Fruit fly (Drosophila melanogaster) whole organism: ENCODE measurements around the gene Cog7.
"Not testable (repeated sequence)": the region's sequence is repeated elsewhere in the genome, so short reads cannot be mapped to it uniquely, and the experiment has no call there.

Experiments
- CG8478 ChIP-seq: fragments of >200 bp; optimal IDR thresholded peaks from 2 replicates; lab custom pipeline; 2018; ENCODE audit warnings: inconsistent platforms
- Dll ChIP-seq: fragments of >200 bp; optimal IDR thresholded peaks from 2 replicates; lab custom pipeline; 2017
- EcR ChIP-seq, 2 experiments: fragments of >200 bp; optimal IDR thresholded peaks; 2 replicates each; lab custom pipeline; 2017; ENCODE audit warnings: missing biosample characterization in 2 of 2, missing genetic modification characterization in 2 of 2, missing genetic modification reagents in 2 of 2
- pan ChIP-seq: fragments of >200 bp; optimal IDR thresholded peaks from 2 replicates; lab custom pipeline; 2017
- psq ChIP-seq: fragments of >200 bp; optimal IDR thresholded peaks from 2 replicates; lab custom pipeline; 2017
- usp ChIP-seq: fragments of >200 bp; optimal IDR thresholded peaks from 2 replicates; lab custom pipeline; 2017; ENCODE audit warnings: missing biosample characterization, missing genetic modification characterization, mixed read lengths

The Cog7 gene

DNA sequence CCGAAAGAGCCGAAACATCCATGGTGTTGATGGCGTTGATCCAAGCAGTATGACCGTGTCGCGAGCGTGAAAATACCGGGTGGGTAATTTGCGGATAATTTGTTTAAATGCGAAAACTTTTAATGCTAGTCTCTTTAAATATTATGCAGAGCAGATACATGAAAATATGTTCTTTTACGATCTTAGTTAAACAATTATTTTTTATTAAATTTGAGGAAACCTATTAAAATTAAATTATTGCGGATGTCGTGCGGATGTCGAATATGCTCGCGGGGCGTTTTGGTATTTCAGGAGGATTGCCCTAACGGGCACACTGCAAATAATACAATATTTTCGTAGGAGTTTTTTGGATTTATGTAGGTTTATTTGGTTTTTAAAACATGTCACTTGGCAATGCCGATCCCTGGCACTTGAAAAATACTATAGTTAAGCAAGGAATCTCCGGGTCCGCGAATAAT lies at the start of gene Cog7, which contains the start of the genes CG42557 and CG42558:
Cog7 (minus strand) TSS at position 51 of the 458 bp plus-strand sequence.
CG42557 (plus strand) TSS at position 281 of the 458 bp plus-strand sequence.
CG42558 (plus strand) TSS at position 281 of the 458 bp plus-strand sequence.
- no peak for TF ChIP-seq psq (lab: Kevin White, UChicago)
- no peak for TF ChIP-seq Dll (lab: Kevin White, UChicago)
- no peak for TF ChIP-seq CG8478 (lab: Kevin White, UChicago)
- no peak for TF ChIP-seq EcR (GFP tag; optimal IDR thresholded peaks at IDR 0.05; lab: Kevin White, UChicago)
- no peak for TF ChIP-seq pan (lab: Kevin White, UChicago)
- no peak for TF ChIP-seq usp (GFP tag; lab: Kevin White, UChicago)

DNA sequence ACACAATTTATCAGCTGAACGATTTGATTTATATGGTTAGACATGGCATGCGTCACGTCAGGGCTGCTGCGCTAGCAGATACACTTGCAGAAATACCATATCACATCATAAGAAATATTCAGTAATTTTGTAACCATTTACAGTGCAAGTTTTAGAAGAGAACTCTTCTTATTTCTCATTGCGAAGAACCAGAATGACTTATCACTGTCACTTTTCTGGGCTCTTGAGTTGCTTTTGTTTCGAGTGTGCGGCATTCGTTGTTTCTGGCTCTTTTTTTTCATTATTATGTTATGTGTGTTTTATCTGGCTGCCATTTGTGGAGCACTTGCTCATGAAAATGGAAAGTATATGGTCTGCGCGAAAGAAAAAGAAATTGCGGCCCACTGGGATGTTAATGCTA lies 49.2 kb upstream of the Cog7 start:
- no peak for TF ChIP-seq psq (lab: Kevin White, UChicago)
- TF ChIP-seq pan (lab: Kevin White, UChicago): no peak
- TF ChIP-seq EcR (GFP tag; optimal IDR thresholded peaks at IDR 0.05; lab: Kevin White, UChicago): no peak
- TF ChIP-seq Dll (lab: Kevin White, UChicago): no peak
- TF ChIP-seq CG8478 (lab: Kevin White, UChicago): no peak
- no peak for TF ChIP-seq usp (GFP tag; lab: Kevin White, UChicago)

DNA sequence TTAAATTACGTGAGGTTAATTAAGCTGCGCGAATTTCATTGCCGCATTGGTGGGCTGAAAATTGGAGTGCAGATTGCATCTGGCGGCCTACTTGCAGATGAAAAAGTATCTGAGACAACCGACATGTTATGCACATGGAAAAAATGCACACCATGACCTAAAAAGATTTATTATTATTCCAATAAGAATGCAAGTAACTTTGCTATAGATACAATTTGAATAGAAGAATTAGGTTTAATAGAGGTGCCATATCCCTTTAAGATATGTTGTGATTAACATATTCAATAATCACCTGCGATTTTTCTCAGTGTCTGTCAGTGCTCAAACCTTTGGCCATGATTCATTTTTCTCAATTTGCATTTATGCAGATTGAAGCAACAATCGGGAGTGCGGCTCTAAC lies 48.6 kb upstream of the Cog7 start:
- TF ChIP-seq psq (lab: Kevin White, UChicago): no peak
- no peak for TF ChIP-seq usp (GFP tag; lab: Kevin White, UChicago)
- TF ChIP-seq CG8478 (lab: Kevin White, UChicago): no peak
- no peak for TF ChIP-seq Dll (lab: Kevin White, UChicago)
- TF ChIP-seq EcR (GFP tag; optimal IDR thresholded peaks at IDR 0.05; lab: Kevin White, UChicago): no peak
- no peak for TF ChIP-seq pan (lab: Kevin White, UChicago)

DNA sequence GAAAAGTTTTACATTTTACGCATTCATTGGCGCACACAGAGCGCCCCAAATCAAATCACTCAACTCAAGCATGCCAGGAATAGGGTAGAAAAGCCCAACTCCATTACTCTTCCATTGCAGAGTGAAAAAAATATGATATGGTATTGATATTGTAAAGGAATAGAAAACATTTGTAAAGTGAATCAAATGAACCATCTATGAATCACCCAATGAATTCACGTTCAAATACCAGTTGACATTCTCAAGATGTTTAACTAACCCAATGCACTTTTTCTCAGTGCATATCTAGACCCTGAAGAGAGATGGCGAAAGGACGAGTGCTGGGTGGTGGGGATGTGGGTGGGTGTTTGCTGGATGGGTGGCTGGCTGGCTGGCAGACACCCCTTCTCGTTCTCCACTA lies 45.7 kb upstream of the Cog7 start:
- TF ChIP-seq usp (GFP tag; lab: Kevin White, UChicago) (no peak), pan (lab: Kevin White, UChicago) (no peak)

DNA sequence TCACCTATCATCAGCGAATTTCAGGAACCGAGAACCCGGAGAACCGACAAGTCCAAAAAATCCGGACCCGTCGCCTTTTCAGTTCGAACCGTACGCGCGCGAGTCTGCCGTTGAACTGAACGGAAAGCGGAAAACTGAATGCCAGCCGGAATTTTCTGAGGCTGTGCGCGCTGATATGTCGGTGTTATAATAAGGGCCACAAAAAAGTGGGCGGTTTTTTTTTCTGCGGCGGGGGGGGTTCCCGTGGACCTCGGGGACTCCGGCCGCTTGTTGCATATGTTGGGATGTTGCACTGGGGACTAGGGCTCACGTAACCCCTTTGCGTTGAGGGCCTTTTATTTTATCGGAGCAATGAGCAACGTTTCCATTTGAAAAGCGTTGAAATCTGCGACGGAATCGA lies 36.5 kb upstream of the Cog7 start, which contains the start of gene TkR99D:
TkR99D (minus strand) TSS at position 101 of the 400 bp plus-strand sequence.
- TF ChIP-seq EcR (GFP tag; optimal IDR thresholded peaks at IDR 0.05; lab: Kevin White, UChicago) (no peak), pan (lab: Kevin White, UChicago) (no peak), psq (lab: Kevin White, UChicago) (no peak)

DNA sequence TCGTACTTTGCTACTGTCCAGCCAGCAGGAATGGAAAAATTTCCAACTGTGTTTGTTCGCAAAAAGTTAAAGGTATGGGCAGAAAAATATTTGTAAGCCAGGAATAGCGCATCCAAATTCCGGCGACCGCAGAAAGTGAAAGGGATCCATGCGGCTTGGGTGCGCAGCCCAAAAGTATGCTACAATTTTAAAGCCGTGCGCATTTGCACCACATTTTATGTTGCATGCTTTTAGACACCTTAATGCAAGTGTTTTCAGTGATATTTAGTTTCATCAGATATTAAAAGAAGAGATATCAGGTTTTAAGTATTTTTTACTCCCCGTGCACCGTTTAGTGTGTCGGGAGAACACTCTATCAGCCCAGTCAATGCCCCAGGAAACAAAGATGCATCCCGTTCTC lies 30.2 kb upstream of the Cog7 start:
- TF ChIP-seq usp (GFP tag; lab: Kevin White, UChicago) (no peak), EcR (GFP tag; optimal IDR thresholded peaks at IDR 0.05; lab: Kevin White, UChicago) (no peak), pan (lab: Kevin White, UChicago) (no peak), Dll (lab: Kevin White, UChicago) (no peak), CG8478 (lab: Kevin White, UChicago) (no peak), psq (lab: Kevin White, UChicago) (no peak)

DNA sequence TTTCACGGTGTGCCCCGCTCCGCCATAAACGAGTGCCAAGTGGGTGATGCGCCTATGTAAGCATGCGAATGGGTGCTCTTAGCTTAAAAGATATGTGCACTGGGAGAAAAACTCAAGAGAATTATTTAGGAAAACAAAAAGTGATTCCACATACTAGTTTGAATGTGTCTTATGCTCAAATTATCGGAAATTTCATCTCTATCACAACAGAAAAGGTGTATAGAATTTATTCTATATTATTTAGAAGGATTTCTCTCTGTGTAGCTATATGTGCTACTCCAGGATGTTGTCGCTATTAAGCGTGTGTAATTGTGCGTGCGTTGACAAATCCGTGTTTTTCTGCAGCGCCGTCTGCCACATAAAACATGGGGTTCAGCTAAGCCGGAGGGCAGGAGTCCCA lies 26.5 kb upstream of the Cog7 start:
- TF ChIP-seq pan (lab: Kevin White, UChicago) (no peak), EcR (GFP tag; optimal IDR thresholded peaks at IDR 0.05; lab: Kevin White, UChicago) (no peak), CG8478 (lab: Kevin White, UChicago) (no peak), psq (lab: Kevin White, UChicago) (no peak), Dll (lab: Kevin White, UChicago) (no peak), usp (GFP tag; lab: Kevin White, UChicago) (no peak)

DNA sequence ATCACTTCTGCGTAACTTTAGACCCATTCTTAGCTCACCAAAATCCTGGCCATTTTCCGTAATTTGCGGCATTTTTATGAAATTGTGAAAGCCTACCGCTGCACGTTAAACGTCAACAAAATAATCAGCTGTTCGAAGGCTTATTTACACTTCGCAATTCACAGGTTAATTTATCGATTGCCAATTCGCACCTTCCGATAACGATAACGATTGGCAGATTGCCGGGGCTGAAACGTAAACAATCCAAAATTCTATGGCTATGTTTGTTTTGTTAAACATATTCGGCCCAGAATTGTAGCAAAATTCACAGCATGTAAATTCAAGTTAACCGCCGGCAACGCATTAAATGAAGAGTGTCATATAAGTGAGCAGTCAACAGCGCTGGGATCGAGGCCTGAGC lies 2.9 kb upstream of the Cog7 start, which contains the start of the genes eIF2Balpha and Vps13B:
eIF2Balpha (minus strand) TSS at position 133 of the 400 bp plus-strand sequence.
Vps13B (plus strand) TSS at position 223 of the 400 bp plus-strand sequence.
- no peak for TF ChIP-seq EcR (GFP tag; optimal IDR thresholded peaks at IDR 0.05; lab: Kevin White, UChicago)
- TF ChIP-seq Dll (lab: Kevin White, UChicago): no peak
- TF ChIP-seq psq (lab: Kevin White, UChicago): no peak
- TF ChIP-seq usp (GFP tag; lab: Kevin White, UChicago): no peak
- TF ChIP-seq pan (lab: Kevin White, UChicago): no peak
- TF ChIP-seq CG8478 (lab: Kevin White, UChicago): no peak

DNA sequence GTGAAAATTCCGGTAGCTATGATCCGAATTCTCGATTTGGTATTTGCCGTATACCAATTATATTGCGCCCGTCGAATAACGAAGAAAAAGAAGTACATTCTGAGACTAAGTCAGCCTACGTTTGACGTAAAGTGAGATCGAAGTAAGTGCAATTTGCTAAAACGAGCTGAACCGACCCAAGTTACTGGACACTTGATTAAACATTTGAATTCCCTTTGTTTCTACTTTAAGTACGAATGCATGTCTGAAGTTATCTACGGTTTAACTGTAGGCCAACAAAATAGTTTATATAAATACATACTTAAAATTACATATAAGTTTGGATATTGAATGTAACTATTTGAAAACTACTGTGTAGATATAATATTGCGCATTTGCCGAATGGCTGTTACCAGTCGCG lies 2.6 kb downstream of the Cog7 start, which contains the start of gene alpha-Man-Ic:
alpha-Man-Ic (minus strand) TSS at position 101 of the 400 bp plus-strand sequence.
- no peak for TF ChIP-seq CG8478 (lab: Kevin White, UChicago)
- no peak for TF ChIP-seq psq (lab: Kevin White, UChicago)

DNA sequence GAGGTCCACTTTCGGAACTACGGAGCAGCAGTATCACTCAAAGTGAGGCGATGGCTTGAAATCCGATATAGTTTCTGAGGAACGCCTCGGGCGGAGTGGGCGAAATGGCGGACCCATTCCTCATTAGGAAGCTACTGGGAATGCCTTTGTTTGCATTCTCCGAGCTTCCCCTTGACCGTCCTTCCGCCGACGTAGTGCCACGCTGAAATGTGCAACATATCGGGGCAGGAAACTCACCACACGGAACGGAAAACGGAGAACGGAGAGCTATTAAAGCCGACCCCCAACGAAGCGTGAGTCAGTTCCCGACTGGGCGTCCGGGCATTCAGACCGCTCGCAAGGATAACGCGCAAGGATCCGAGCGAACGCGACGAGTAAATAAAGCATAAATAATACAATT lies 5.9 kb downstream of the Cog7 start, which contains the start of gene CG15522:
CG15522 (plus strand) TSS at position 301 of the 400 bp plus-strand sequence.
- no peak for TF ChIP-seq usp (GFP tag; lab: Kevin White, UChicago)
- TF ChIP-seq pan (lab: Kevin White, UChicago): no peak
- no peak for TF ChIP-seq EcR (GFP tag; optimal IDR thresholded peaks at IDR 0.05; lab: Kevin White, UChicago)
- TF ChIP-seq CG8478 (lab: Kevin White, UChicago): no peak
- TF ChIP-seq Dll (lab: Kevin White, UChicago): no peak
- no peak for TF ChIP-seq psq (lab: Kevin White, UChicago)

DNA sequence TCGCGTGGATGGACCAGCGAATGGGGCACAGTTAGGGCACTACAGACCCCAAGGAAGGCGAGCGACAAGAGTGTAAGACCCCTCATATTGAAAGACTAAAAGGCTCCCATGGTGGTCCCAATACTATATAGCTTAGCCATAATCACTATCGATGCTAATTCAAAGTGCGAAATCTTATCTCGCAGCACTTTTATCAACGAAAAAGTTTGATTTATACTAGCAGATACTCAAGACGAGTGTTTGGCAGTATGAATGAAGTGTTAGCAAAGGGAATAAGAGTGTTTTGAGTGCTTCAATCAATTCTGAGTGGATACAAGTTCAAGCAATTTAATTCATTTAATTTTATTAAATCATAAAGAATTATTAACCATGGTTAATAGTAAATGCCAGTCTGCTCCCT lies 6.8 kb downstream of the Cog7 start, which contains the start of gene Jon99Ci:
Jon99Ci (minus strand) TSS at position 101 of the 400 bp plus-strand sequence.
- no peak for TF ChIP-seq EcR (GFP tag; optimal IDR thresholded peaks at IDR 0.05; lab: Kevin White, UChicago)
- no peak for TF ChIP-seq psq (lab: Kevin White, UChicago)
- TF ChIP-seq Dll (lab: Kevin White, UChicago): no peak
- TF ChIP-seq usp (GFP tag; lab: Kevin White, UChicago): no peak

DNA sequence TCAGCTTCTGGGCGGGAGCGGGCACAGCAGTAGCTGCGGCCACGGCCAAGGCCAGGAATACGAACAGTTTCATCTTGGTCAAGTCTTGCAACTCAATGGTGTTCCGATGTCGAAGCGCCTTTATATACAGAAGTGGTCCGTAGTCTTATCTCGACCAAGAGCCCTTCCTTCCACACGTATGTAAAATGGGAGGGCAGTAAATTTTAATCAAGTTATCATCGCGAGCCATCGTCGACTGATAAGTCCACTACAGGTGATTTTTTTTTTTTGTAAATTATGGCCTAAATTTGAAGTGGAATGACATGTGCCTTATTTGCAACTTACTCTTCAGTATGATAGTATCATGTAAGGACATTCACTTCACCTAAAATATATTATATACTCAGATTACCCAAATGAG lies 8.3 kb downstream of the Cog7 start, which contains the start of gene Jon99Cii:
Jon99Cii (minus strand) TSS at position 101 of the 400 bp plus-strand sequence.
- TF ChIP-seq Dll (lab: Kevin White, UChicago); EcR (GFP tag; optimal IDR thresholded peaks at IDR 0.05; lab: Kevin White, UChicago); usp (GFP tag; lab: Kevin White, UChicago): not testable (repeated sequence)
